Fruit fly (Drosophila melanogaster) S2 (cell line): Measurements from ENCODE around the gene CG7329.

Experiments used
- CG8478 ChIP-seq: fragments of >200 bp; optimal IDR thresholded peaks from 2 replicates; lab custom pipeline; 2018
- CTCF ChIP-seq, 2 experiments: fragments of >200 bp; optimal IDR thresholded peaks; 2 replicates each; lab custom pipeline; 2018

dm6 chr2L:10677715-10678088 lies 39.4 kb upstream of the CG7329 start:
- TF ChIP-seq CG8478 (lab: Kevin White, UChicago) (no peak), CTCF (optimal IDR thresholded peaks at IDR 0.05; lab: Kevin White, UChicago) (no peak)
